Worm (Caenorhabditis elegans): ENCODE data around the gene dyf-13.
A peak's percentile ranks its signal among the peaks of the same experiment; 100 is the strongest.

The dyf-13 gene

DNA sequence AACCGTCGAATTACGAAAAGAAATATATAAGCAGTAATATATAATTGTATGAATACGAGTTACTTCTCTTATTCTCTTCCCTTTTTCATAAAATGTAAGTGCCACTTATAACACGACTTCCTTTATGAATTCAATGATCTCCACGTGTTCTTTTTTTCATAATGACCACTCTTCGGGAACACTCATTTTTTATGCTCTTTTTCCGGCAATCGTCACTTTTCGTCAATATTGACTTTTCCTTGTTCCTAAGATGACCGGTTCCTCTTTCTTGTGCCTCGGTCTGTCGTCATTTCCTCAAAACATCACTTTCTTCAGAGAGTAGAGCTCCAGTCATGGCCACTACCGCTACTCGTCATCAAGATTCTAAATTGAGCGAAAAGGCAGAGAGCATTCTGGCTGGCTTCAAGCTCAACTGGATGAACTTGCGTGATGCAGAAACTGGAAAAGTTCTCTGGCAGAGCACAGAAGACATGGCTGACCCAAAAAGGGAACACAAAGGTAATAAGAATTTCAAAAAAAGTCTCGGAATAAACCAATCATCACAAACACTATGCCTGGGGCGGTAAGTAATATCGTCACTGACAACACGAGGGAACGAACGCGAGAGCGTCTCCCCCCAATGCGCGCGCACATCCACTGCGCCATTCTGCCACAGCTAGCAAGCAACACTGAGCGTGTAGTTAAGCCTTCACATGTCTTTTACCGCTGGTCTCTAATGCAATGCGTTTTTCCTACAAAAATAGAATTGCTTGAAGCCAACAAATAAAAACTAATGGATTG, 12.5 kb upstream of the dyf-13 start, which contains the start of gene pdl-1 (continued):
- TF ChIP-seq ama-1 (optimal IDR thresholded peaks at IDR 0.05) (no peak), ceh-45 (GFP tag; IDR thresholded peaks at IDR 0.05) (peak; percentile 93), unc-55 (GFP tag; optimal IDR thresholded peaks at IDR 0.05) (no peak), unc-86 (tag; optimal IDR thresholded peaks at IDR 0.05) (peak; percentile 91), fkh-6 (tag; optimal IDR thresholded peaks at IDR 0.05) (peak; percentile 91), hlh-8 (tag; optimal IDR thresholded peaks at IDR 0.05) (peak; percentile 86), ceh-2 (tag; optimal IDR thresholded peaks at IDR 0.05) (peak; percentile 90), unc-3 (GFP tag; conservative IDR thresholded peaks at IDR 0.05) (peak; percentile 91), unc-3 (tag; optimal IDR thresholded peaks at IDR 0.05) (peak; percentile 93), ceh-6 (GFP tag; optimal IDR thresholded peaks at IDR 0.05) (peak; percentile 92), ceh-14 (tag; optimal IDR thresholded peaks at IDR 0.05) (peak; percentile 89), dmd-4 (tag; optimal IDR thresholded peaks at IDR 0.05; ENCODE audit: borderline replicate concordance) (peak; percentile 89), lim-6 (tag; optimal IDR thresholded peaks at IDR 0.05) (peak; percentile 61), ceh-34 (tag; optimal IDR thresholded peaks at IDR 0.05) (peak; percentile 93), C38D4.7 (GFP tag; optimal IDR thresholded peaks at IDR 0.05) (peak; percentile 94), syd-9 (tag; optimal IDR thresholded peaks at IDR 0.05) (peak; percentile 95), mec-3 (tag; optimal IDR thresholded peaks at IDR 0.05; ENCODE audit: borderline replicate concordance) (peak; percentile 80), C08G9.2 (tag; optimal IDR thresholded peaks at IDR 0.05) (peak; percentile 88), fax-1 (tag; optimal IDR thresholded peaks at IDR 0.05) (peak; percentile 88), K02D7.2 (tag; optimal IDR thresholded peaks at IDR 0.05) (peak; percentile 90), ceh-19 (GFP tag; optimal IDR thresholded peaks at IDR 0.05) (peak; percentile 96), che-1 (tag; optimal IDR thresholded peaks at IDR 0.05) (peak; percentile 92), T23F11.4 (GFP tag; optimal IDR thresholded peaks at IDR 0.05) (peak; percentile 95), sdc-2 (tag; optimal IDR thresholded peaks at IDR 0.05) (peak; percentile 87), tbx-7 (tag; optimal IDR thresholded peaks at IDR 0.05) (peak; percentile 72), tbx-2 (tag; optimal IDR thresholded peaks at IDR 0.05) (peak; percentile 96), ets-4 (tag; optimal IDR thresholded peaks at IDR 0.05) (no peak), gmeb-2 (tag; optimal IDR thresholded peaks at IDR 0.05) (peak; percentile 94), ceh-31 (tag; optimal IDR thresholded peaks at IDR 0.05) (peak; percentile 86), lin-11 (tag; optimal IDR thresholded peaks at IDR 0.05) (peak; percentile 89), hlh-13 (GFP tag; optimal IDR thresholded peaks at IDR 0.05) (peak; percentile 94), ahr-1 (tag; optimal IDR thresholded peaks at IDR 0.05) (peak; percentile 76), Y22D7AL.16 (tag; optimal IDR thresholded peaks at IDR 0.05) (peak; percentile 87), fkh-10 (GFP tag; optimal IDR thresholded peaks at IDR 0.05) (no peak), npax-4 (tag; optimal IDR thresholded peaks at IDR 0.05) (peak; percentile 74), ceh-22 (tag; optimal IDR thresholded peaks at IDR 0.05) (no peak), ref-2 (tag; optimal IDR thresholded peaks at IDR 0.05) (peak; percentile 91), hlh-30 (tag; optimal IDR thresholded peaks at IDR 0.05; ENCODE audit: insufficient read depth) (peak; percentile 68)

DNA sequence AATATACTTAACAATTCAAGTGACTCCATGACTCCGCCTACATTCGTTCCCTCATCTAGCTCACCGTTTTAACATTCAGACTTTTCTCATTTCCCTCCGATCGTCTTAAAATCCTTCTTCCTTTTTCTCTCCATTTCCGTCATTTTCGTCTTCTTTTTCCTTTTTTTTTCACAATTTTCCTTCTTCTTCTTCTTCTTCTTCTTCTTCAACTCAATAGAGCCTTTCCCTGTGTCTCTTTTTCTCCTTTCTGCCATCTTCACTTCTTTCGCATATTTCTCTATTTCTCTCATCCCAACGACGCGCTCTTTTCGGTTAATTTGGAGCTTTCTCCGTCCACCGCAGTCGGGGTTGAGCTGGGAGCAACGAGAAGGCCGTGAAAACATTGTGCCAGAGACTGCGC, 11.5 kb upstream of the dyf-13 start:
- TF ChIP-seq ceh-31 (tag; optimal IDR thresholded peaks at IDR 0.05) (peak; percentile 38), unc-42 (tag; optimal IDR thresholded peaks at IDR 0.05) (peak; percentile 79), nfya-1 (tag; optimal IDR thresholded peaks at IDR 0.05) (peak; percentile 27), pha-2 (tag; optimal IDR thresholded peaks at IDR 0.05) (no peak), ceh-48 (tag; optimal IDR thresholded peaks at IDR 0.05) (no peak), ceh-45 (GFP tag; IDR thresholded peaks at IDR 0.05) (no peak), F13H6.1 (tag; optimal IDR thresholded peaks at IDR 0.05) (no peak), tbx-2 (tag; optimal IDR thresholded peaks at IDR 0.05) (peak; percentile 0), ceh-18 (tag; optimal IDR thresholded peaks at IDR 0.05) (peak; percentile 40), sdc-2 (tag; optimal IDR thresholded peaks at IDR 0.05) (no peak), ceh-19 (GFP tag; optimal IDR thresholded peaks at IDR 0.05) (peak; percentile 17), ceh-9 (tag; optimal IDR thresholded peaks at IDR 0.05) (no peak), sox-4 (tag; optimal IDR thresholded peaks at IDR 0.05) (no peak), C08G9.2 (tag; optimal IDR thresholded peaks at IDR 0.05) (peak; percentile 5)
